Fruit fly (Drosophila melanogaster) whole organism, adult: ENCODE data around the gene IntS6.

ENCODE experiments used
- CG11617 ChIP-seq: fragments of 200-800 bp; sonication (Bioruptor generic); optimal IDR thresholded peaks from 2 replicates; lab custom pipeline; 2017; ENCODE audit warnings: mild to moderate bottlenecking, missing biosample characterization, missing genetic modification reagents, missing genetic modification characterization
- CG12768 ChIP-seq: fragments of 200-800 bp; sonication (Bioruptor generic); optimal IDR thresholded peaks from 2 replicates; lab custom pipeline; 2017; ENCODE audit warnings: missing biosample characterization, missing genetic modification characterization, mild to moderate bottlenecking, moderate library complexity, missing genetic modification reagents
- CG14711 ChIP-seq: fragments of 200-800 bp; sonication (Bioruptor generic); optimal IDR thresholded peaks from 2 replicates; lab custom pipeline; 2018; ENCODE audit warnings: missing biosample characterization, mild to moderate bottlenecking, missing genetic modification characterization, moderate library complexity
- CG1620 ChIP-seq: fragments of 200-800 bp; sonication (Bioruptor generic); optimal IDR thresholded peaks from 2 replicates; lab custom pipeline; 2016; ENCODE audit warnings: missing biosample characterization, missing genetic modification characterization
- CG33017 ChIP-seq: fragments of 200-800 bp; sonication (Bioruptor generic); optimal IDR thresholded peaks from 2 replicates; lab custom pipeline; 2018; ENCODE audit warnings: missing biosample characterization, mild to moderate bottlenecking, missing genetic modification characterization, moderate library complexity
- CG5204 ChIP-seq: fragments of 200-800 bp; sonication (Bioruptor generic); optimal IDR thresholded peaks from 2 replicates; lab custom pipeline; 2016; ENCODE audit warnings: missing biosample characterization, missing genetic modification characterization
- CG7045 ChIP-seq: fragments of 200-800 bp; sonication (Bioruptor generic); optimal IDR thresholded peaks from 2 replicates; lab custom pipeline; 2017; ENCODE audit warnings: missing biosample characterization, mild to moderate bottlenecking, missing genetic modification characterization
- CG7101 ChIP-seq: fragments of 200-800 bp; sonication (Bioruptor generic); optimal IDR thresholded peaks from 2 replicates; lab custom pipeline; 2018; ENCODE audit warnings: missing biosample characterization, mild to moderate bottlenecking, missing genetic modification characterization, moderate library complexity
- Clk ChIP-seq: fragments of 200-800 bp; sonication (Bioruptor generic); optimal IDR thresholded peaks from 2 replicates; lab custom pipeline; 2017; ENCODE audit warnings: missing biosample characterization, missing genetic modification characterization
- Crg-1 ChIP-seq: fragments of 200-800 bp; sonication (Bioruptor generic); optimal IDR thresholded peaks from 2 replicates; lab custom pipeline; 2016; ENCODE audit warnings: missing biosample characterization, missing genetic modification characterization
- Hr96 ChIP-seq: fragments of 200-800 bp; sonication (Bioruptor generic); optimal IDR thresholded peaks from 2 replicates; lab custom pipeline; 2016; ENCODE audit warnings: missing biosample characterization, missing genetic modification characterization
- Mnt ChIP-seq: fragments of 200-800 bp; sonication (Bioruptor generic); optimal IDR thresholded peaks from 2 replicates; lab custom pipeline; 2016; ENCODE audit warnings: missing biosample characterization, mild to moderate bottlenecking, missing genetic modification characterization
- bab1 ChIP-seq: fragments of 200-800 bp; sonication (Bioruptor generic); optimal IDR thresholded peaks from 3 replicates; lab custom pipeline; 2019; ENCODE audit warnings: missing biosample characterization, mild to moderate bottlenecking, missing genetic modification characterization, moderate library complexity
- cic ChIP-seq: fragments of 200-800 bp; sonication (Bioruptor generic); optimal IDR thresholded peaks from 2 replicates; lab custom pipeline; 2017; ENCODE audit warnings: missing biosample characterization, mild to moderate bottlenecking, missing genetic modification characterization, moderate library complexity
- cnc ChIP-seq, 2 experiments: fragments of >200 bp; optimal IDR thresholded peaks; 2 replicates each; lab custom pipeline; 2017
- kay ChIP-seq: fragments of 200-800 bp; sonication (Bioruptor generic); peaks from one replicate; lab custom pipeline; 2016; ENCODE audit warnings: missing biosample characterization, missing genetic modification characterization, borderline replicate concordance
- ovo ChIP-seq: fragments of 200-800 bp; sonication (Bioruptor generic); optimal IDR thresholded peaks from 2 replicates; lab custom pipeline; 2016; ENCODE audit warnings: missing biosample characterization, missing genetic modification characterization
- pad ChIP-seq: fragments of 200-800 bp; sonication (Bioruptor generic); optimal IDR thresholded peaks from 3 replicates; lab custom pipeline; 2017; ENCODE audit warnings: missing biosample characterization, missing genetic modification characterization, mild to moderate bottlenecking, moderate library complexity, missing genetic modification reagents
- tj ChIP-seq: fragments of 200-800 bp; sonication (Bioruptor generic); optimal IDR thresholded peaks from 3 replicates; lab custom pipeline; 2017; ENCODE audit warnings: missing biosample characterization, mild to moderate bottlenecking, missing genetic modification characterization, moderate library complexity
- toe ChIP-seq: fragments of 200-800 bp; sonication (Bioruptor generic); optimal IDR thresholded peaks from 2 replicates; lab custom pipeline; 2016; ENCODE audit warnings: missing biosample characterization, missing genetic modification characterization

The IntS6 gene

DNA sequence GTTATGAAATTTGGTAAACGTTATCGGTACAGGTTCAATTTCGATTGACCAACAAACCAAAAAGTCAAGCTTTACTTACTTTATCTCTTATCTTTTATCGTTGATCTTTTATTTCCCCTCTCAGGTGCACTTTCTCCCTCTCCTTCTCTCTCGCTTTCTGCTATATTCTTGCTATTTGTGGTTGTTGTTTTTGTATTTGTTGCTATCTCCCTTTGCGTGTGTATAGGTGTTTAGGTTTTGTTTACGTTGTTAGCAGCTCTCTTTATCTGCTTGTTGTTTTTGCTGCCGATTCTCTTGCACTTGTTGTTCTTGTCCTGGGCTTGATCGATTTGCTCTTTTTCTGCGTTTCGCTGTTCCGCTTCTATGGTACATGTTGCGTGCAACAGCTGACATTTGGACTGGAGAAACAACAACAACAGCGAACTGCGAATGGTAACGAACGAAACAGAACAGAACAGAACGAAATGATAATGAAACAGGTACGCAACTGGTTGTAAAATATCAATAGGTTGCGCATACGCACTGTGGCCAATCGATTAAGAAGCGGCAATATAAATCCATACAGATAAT, 2.7 kb downstream of the IntS6 start:
- TF ChIP-seq CG1620: no peak
- peak; percentile 68 for TF ChIP-seq pad (GFP tag; lab: Kevin White, UChicago)

DNA sequence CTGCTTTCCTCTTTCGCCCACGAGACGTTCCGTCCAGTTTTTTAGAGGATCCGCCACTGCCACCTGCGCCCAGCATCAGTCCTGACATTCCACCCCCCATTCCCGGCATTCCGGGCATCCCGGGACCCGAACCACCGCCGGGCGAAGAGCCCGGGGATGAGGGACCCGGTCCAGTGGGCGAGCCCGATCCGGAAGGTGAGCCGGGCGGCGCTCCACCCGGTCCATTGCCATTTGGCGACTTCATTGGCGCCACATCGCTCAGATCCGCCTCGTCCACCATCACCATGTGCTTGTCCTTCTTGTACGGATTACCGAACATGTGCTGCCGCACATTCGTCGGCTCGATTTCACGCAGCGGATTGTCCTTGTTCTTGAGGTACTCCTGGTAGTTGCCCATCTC, 5.4 kb downstream of the IntS6 start:
- TF ChIP-seq cnc (optimal IDR thresholded peaks at IDR 0.05; lab: Kevin White, UChicago) (no peak), CG12768 (GFP tag; lab: Kevin White, UChicago) (no peak), Hr96 (GFP tag; lab: Kevin White, UChicago) (no peak), CG14711 (tag; lab: Kevin White, UChicago) (no peak), Mnt (no peak), CG33017 (no peak), tj (no peak), CG1620 (no peak), bab1 (GFP tag; lab: Kevin White, UChicago) (no peak), CG11617 (GFP tag; lab: Kevin White, UChicago) (no peak), Clk (GFP tag; lab: Kevin White, UChicago) (no peak), CG7045 (GFP tag; lab: Kevin White, UChicago) (no peak)

DNA sequence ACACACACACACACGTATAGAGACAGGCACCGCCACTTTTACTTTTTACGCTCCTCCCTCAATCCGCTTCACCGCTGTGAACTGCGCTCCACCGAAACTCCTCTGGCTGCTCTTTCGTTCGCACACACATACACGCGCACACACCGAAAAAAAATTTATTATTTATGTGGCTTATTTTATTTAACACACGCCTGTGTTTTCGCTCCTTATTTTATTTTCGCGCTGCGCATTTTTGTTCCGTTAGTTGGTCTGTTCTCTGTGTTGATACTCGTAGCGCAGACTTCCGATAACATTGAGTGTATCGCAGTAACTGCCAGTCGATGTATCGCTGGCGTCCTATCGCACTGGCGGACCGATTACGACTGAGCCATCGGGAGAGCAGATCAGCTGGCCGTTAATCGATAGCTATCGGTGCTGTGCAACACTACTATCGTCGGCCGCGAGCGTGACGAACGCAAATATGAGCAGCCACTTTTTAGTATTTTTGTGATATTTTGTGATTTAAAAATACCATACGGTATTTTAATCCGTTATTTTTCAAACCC, 9.3 kb downstream of the IntS6 start, which contains the start of gene Snx27:
TSS of gene Snx27 (minus strand) at position 356 of the 545 bp plus-strand sequence.
- TF ChIP-seq Clk (GFP tag; lab: Kevin White, UChicago) (no peak), CG12768 (GFP tag; lab: Kevin White, UChicago) (peak; percentile 19), CG7045 (GFP tag; lab: Kevin White, UChicago) (no peak), bab1 (GFP tag; lab: Kevin White, UChicago) (peak; percentile 84), pad (GFP tag; lab: Kevin White, UChicago) (peak; percentile 34), CG33017 (no peak), Crg-1 (peak; percentile 72), CG1620 (peak; percentile 76), Hr96 (GFP tag; lab: Kevin White, UChicago) (no peak), cic (GFP tag; lab: Kevin White, UChicago) (peak; percentile 33), ovo (GFP tag; lab: Kevin White, UChicago) (peak; percentile 81), cnc (optimal IDR thresholded peaks at IDR 0.05; lab: Kevin White, UChicago) (no peak), CG7101 (peak; percentile 70), tj (no peak), CG14711 (tag; lab: Kevin White, UChicago) (peak; percentile 41), toe (GFP tag; lab: Kevin White, UChicago) (no peak), Mnt (peak; percentile 69), CG5204 (GFP tag; lab: Kevin White, UChicago) (no peak), CG11617 (GFP tag; lab: Kevin White, UChicago) (peak; percentile 35), kay (no peak)

DNA sequence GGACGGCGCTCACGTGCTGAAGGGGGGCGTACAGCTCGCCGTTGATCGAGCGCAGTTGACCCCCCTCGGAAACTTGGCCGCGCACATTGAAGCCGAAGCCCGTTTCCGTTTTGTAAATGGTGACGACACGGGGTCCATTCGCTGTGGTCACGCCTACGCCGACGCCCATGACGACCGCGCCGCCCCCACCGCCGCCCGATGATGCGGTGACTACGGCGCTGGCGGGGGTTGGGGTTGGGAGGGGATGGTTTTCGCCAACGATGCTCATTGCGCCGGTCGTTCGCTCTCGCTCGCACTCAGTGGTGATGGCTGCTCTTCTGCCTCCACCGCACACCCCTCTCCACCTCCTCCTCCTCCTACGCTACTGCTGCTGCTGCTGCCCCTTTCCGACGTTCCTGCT, 9.9 kb downstream of the IntS6 start:
- TF ChIP-seq CG7045 (GFP tag; lab: Kevin White, UChicago): peak; percentile 17
- no peak for TF ChIP-seq CG5204 (GFP tag; lab: Kevin White, UChicago)
- TF ChIP-seq Crg-1: no peak
- peak; percentile 11 for TF ChIP-seq cic (GFP tag; lab: Kevin White, UChicago)
- TF ChIP-seq Mnt: no peak
- TF ChIP-seq pad (GFP tag; lab: Kevin White, UChicago): peak; percentile 19
- TF ChIP-seq kay: no peak
- peak; percentile 87 for TF ChIP-seq tj
- TF ChIP-seq CG14711 (tag; lab: Kevin White, UChicago): peak; percentile 4
- no peak for TF ChIP-seq ovo (GFP tag; lab: Kevin White, UChicago)

DNA sequence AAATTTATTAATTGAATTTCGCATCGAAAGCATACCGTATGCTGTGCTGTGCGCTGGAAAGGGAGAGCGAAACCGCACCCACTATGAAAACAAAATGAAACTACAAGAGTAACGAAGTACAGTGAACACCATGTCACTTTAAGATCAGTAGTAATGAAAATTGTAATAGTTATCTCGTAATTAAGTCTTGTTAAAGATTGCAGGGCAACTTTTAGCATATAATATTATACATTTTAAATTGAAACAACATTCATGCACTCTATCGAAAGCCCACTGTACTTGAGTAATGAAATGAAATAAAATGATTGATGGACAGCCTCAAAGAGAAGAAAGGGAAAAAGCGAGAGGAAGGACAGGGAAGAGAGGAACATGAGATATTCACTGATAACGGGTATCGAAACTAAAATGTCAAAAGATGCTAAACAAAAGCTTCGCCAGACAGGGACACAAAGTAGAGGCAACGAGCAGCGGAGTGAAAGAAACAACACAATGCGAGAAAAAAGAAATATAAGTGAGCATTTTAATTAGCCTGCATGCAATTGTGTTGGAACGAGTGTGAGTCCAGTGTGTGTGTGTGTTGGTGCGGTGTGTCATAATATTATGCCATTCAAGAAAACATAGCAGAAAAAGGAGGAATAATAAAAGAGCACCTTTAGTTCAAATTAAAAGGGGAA, 11.6 kb downstream of the IntS6 start:
- TF ChIP-seq Clk (GFP tag; lab: Kevin White, UChicago) (peak; percentile 20), pad (GFP tag; lab: Kevin White, UChicago) (peak; percentile 81), cnc (optimal IDR thresholded peaks at IDR 0.05; lab: Kevin White, UChicago) (no peak), CG5204 (GFP tag; lab: Kevin White, UChicago) (peak; percentile 77), Mnt (peak; percentile 88), tj (peak; percentile 82), Hr96 (GFP tag; lab: Kevin White, UChicago) (peak; percentile 86), ovo (GFP tag; lab: Kevin White, UChicago) (no peak), CG12768 (GFP tag; lab: Kevin White, UChicago) (peak; percentile 65), CG7101 (peak; percentile 97), CG11617 (GFP tag; lab: Kevin White, UChicago) (peak; percentile 88), bab1 (GFP tag; lab: Kevin White, UChicago) (peak; percentile 99), kay (no peak), CG1620 (peak; percentile 85), Crg-1 (peak; percentile 83), CG7045 (GFP tag; lab: Kevin White, UChicago) (peak; percentile 77), CG33017 (peak; percentile 95), toe (GFP tag; lab: Kevin White, UChicago) (peak; percentile 73), CG14711 (tag; lab: Kevin White, UChicago) (peak; percentile 95), cic (GFP tag; lab: Kevin White, UChicago) (peak; percentile 7)

DNA sequence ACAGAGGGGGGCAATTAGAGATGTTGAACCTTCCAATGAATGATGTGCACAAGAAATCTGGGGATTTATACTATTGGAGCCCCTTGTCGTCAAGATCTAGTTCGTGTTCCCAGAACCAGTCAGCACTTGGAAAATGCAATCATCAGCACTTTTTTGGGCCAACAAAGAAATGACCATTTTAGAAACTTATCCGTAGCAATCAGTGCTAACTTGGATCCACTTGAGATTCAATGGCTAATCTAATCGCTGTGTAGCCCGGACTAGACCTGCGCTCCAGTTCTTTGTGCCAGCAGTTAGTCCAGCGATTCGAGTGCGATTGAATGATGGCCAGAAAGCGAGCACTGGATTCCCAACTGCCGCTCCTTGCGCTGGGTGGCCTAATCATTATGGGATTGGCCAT, 14.6 kb downstream of the IntS6 start, which contains the start of gene CG15773:
TSS of gene CG15773 (plus strand) at position 301 of the 400 bp plus-strand sequence.
- TF ChIP-seq Crg-1 (no peak), cnc (optimal IDR thresholded peaks at IDR 0.05; lab: Kevin White, UChicago) (no peak), CG7101 (no peak)
